Worm (Caenorhabditis elegans) whole organism, dauer: Measurements from ENCODE around the gene gst-23.

Experiments used
- unc-62 ChIP-seq: sonication (generic microtip); optimal IDR thresholded peaks from 2 replicates; lab custom pipeline; 2017; ENCODE audit warnings: missing biosample characterization, missing genetic modification reagents, missing genetic modification characterization

The gst-23 gene

ce11 chrV:3250153-3250552 is 7.1 kb downstream of the gst-23 start, which contains the start of gene T28A11.13:
Gene T28A11.13, minus strand, starts transcription at chrV:3250253.
- no peak for TF ChIP-seq unc-62

- no peak for TF ChIP-seq unc-62
Observed at ce11 chrV:3256051-3256450, 13.0 kb downstream of the gst-23 start, which contains the start of gene srt-63. Gene srt-63, minus strand, starts transcription at chrV:3256151.

ce11 chrV:3256809-3257208 is 13.7 kb downstream of the gst-23 start:
- no peak for TF ChIP-seq unc-62

ce11 chrV:3257277-3257676 is 14.2 kb downstream of the gst-23 start, which contains the start of gene T28A11.22:
Gene T28A11.22, plus strand, starts transcription at chrV:3257577.
- TF ChIP-seq unc-62: no peak

- TF ChIP-seq unc-62: no peak
Observed at ce11 chrV:3259168-3259622, 16.1 kb downstream of the gst-23 start, which contains the start of gene T28A11.16. Gene T28A11.16, minus strand, starts transcription at chrV:3259218.

ce11 chrV:3260075-3260474 is 17.0 kb downstream of the gst-23 start, which contains the start of gene srbc-5:
Gene srbc-5, plus strand, starts transcription at chrV:3260375.
- no peak for TF ChIP-seq unc-62

- TF ChIP-seq unc-62: no peak
Observed at ce11 chrV:3266189-3266588, 23.1 kb downstream of the gst-23 start, which contains the start of gene T28A11.17. Gene T28A11.17, minus strand, starts transcription at chrV:3266289.

ce11 chrV:3267950-3268349 is 24.9 kb downstream of the gst-23 start, which contains the start of gene T28A11.18:
Gene T28A11.18, minus strand, starts transcription at chrV:3268050.
- TF ChIP-seq unc-62: no peak

- no peak for TF ChIP-seq unc-62
Observed at ce11 chrV:3269407-3269806, 26.3 kb downstream of the gst-23 start, which contains the start of gene T28A11.19. Gene T28A11.19, minus strand, starts transcription at chrV:3269514.

ce11 chrV:3273156-3273555 is 30.1 kb downstream of the gst-23 start, which contains the start of gene T28A11.20:
Gene T28A11.20, minus strand, starts transcription at chrV:3273256.
- TF ChIP-seq unc-62: no peak

- TF ChIP-seq unc-62: no peak
Observed at ce11 chrV:3273577-3274100, 30.6 kb downstream of the gst-23 start, which contains the start of gene T28A11.4. Gene T28A11.4, plus strand, starts transcription at chrV:3274050.

- TF ChIP-seq unc-62: no peak
Observed at ce11 chrV:3275033-3275432, 31.9 kb downstream of the gst-23 start, which contains the start of gene T28A11.3. Gene T28A11.3, plus strand, starts transcription at chrV:3275333.

- TF ChIP-seq unc-62: no peak
Observed at ce11 chrV:3276184-3276583, 33.1 kb downstream of the gst-23 start.

- TF ChIP-seq unc-62: no peak
Observed at ce11 chrV:3278101-3278639, 35.1 kb downstream of the gst-23 start, which contains the start of gene fbxa-64. Gene fbxa-64, minus strand, starts transcription at chrV:3278151.

ce11 chrV:3279138-3279537 is 36.1 kb downstream of the gst-23 start:
- no peak for TF ChIP-seq unc-62

ce11 chrV:3280009-3280408 is 36.9 kb downstream of the gst-23 start, which contains the start of gene T28A11.2:
Gene T28A11.2, plus strand, starts transcription at chrV:3280379.
- TF ChIP-seq unc-62: no peak

- TF ChIP-seq unc-62: no peak
Observed at ce11 chrV:3281523-3281922, 38.4 kb downstream of the gst-23 start, which contains the start of gene T28A11.25. Gene T28A11.25, plus strand, starts transcription at chrV:3281823.

ce11 chrV:3282957-3283356 is 39.9 kb downstream of the gst-23 start, which contains the start of gene str-64:
Gene str-64, plus strand, starts transcription at chrV:3283257.
- no peak for TF ChIP-seq unc-62
